Worm (Caenorhabditis elegans) whole organism, L1 larva: Measurements from ENCODE around the gene F21C10.7.

Experiments used
- C34B4.2 ChIP-seq: sonication (generic microtip); optimal IDR thresholded peaks from 2 replicates; lab custom pipeline; 2017; ENCODE audit warnings: mild to moderate bottlenecking, missing genetic modification characterization, missing compliant biosample characterization
- ceh-63 ChIP-seq: fragments of 200-800 bp; sonication (Bioruptor generic); optimal IDR thresholded peaks from 2 replicates; lab custom pipeline; 2018; ENCODE audit warnings: mild to moderate bottlenecking, missing genetic modification characterization, missing compliant biosample characterization
- ceh-90 ChIP-seq: sonication (generic microtip); optimal IDR thresholded peaks from 2 replicates; lab custom pipeline; 2016; ENCODE audit warnings: missing genetic modification characterization, missing compliant biosample characterization
- dpl-1 ChIP-seq, 3 experiments: fragments of 150-350 bp in 2 of 3; sonication (generic microtip) in 1 of 3; optimal IDR thresholded peaks; 2 replicates each; lab custom pipeline; 2014 to 2017; ENCODE audit warnings: missing biosample characterization in 3 of 3, missing genetic modification characterization in 3 of 3, missing genetic modification reagents in 3 of 3
- dsc-1 ChIP-seq: sonication (generic microtip); optimal IDR thresholded peaks from 2 replicates; lab custom pipeline; 2016; ENCODE audit warnings: mild to moderate bottlenecking, missing genetic modification characterization, missing compliant biosample characterization
- efl-1 ChIP-seq, 4 experiments: fragments of 150-350 bp; optimal IDR thresholded peaks in 3 of 4; peaks in 1 of 4; 1 replicate in 1 of 4; 2 replicates in 3 of 4; lab custom pipeline; 2014; ENCODE audit warnings: missing biosample characterization in 2 of 4, missing genetic modification characterization in 2 of 4, missing genetic modification reagents in 2 of 4
- egl-13 ChIP-seq: sonication (generic microtip); optimal IDR thresholded peaks from 2 replicates; lab custom pipeline; 2016; ENCODE audit warnings: missing genotype, missing genetic modification reagents, missing genetic modification characterization, missing compliant biosample characterization
- elt-2 ChIP-seq: sonication (generic microtip); optimal IDR thresholded peaks from 2 replicates; lab custom pipeline; 2016; ENCODE audit warnings: missing genetic modification characterization, mild to moderate bottlenecking, inconsistent platforms, missing compliant biosample characterization, missing genetic modification reagents
- elt-3 ChIP-seq, 6 experiments: fragments of 150-350 bp in 1 of 6; sonication (generic microtip); optimal IDR thresholded peaks; 2 replicates each; lab custom pipeline; 2017 to 2018; ENCODE audit warnings: missing biosample characterization in 6 of 6, missing genetic modification characterization in 6 of 6, inconsistent platforms in 1 of 6
- fkh-4 ChIP-seq: sonication (generic microtip); optimal IDR thresholded peaks from 2 replicates; lab custom pipeline; 2016; ENCODE audit warnings: missing compliant biosample characterization, missing genetic modification characterization, borderline replicate concordance
- grh-1 ChIP-seq: fragments of 200-800 bp; sonication (Bioruptor generic); IDR thresholded peaks from 2 replicates; pipeline ENCODE4 v1.3.6; 2022; ENCODE audit warnings: missing genetic modification reagents, missing genetic modification characterization, missing compliant biosample characterization
- hlh-17 ChIP-seq: fragments of 200-800 bp; sonication (Bioruptor generic); optimal IDR thresholded peaks from 2 replicates; lab custom pipeline; 2018; ENCODE audit warnings: missing genetic modification characterization, mild to moderate bottlenecking, missing compliant biosample characterization, moderate library complexity, borderline replicate concordance
- hpl-2 ChIP-seq: fragments of 150-350 bp; optimal IDR thresholded peaks from 2 replicates; lab custom pipeline; 2014; ENCODE audit warnings: missing biosample characterization, missing genetic modification reagents, missing genetic modification characterization
- lin-14 ChIP-seq: fragments of 200-800 bp; sonication (Bioruptor generic); optimal IDR thresholded peaks from 2 replicates; lab custom pipeline; 2018; ENCODE audit warnings: mild to moderate bottlenecking, missing genetic modification characterization, moderate library complexity, missing compliant biosample characterization
- lin-35 ChIP-seq, 2 experiments: fragments of 150-350 bp; optimal IDR thresholded peaks; 2 replicates each; lab custom pipeline; 2014; ENCODE audit warnings: missing biosample characterization in 2 of 2, missing genetic modification characterization in 2 of 2, missing genetic modification reagents in 2 of 2
- lin-39 ChIP-seq: fragments of 150-350 bp; optimal IDR thresholded peaks from 2 replicates; lab custom pipeline; 2014; ENCODE audit warnings: missing biosample characterization, missing genetic modification reagents, missing genetic modification characterization
- lsy-2 ChIP-seq, 2 experiments: fragments of 150-350 bp; optimal IDR thresholded peaks; 2 replicates each; lab custom pipeline; 2014; ENCODE audit warnings: missing biosample characterization in 2 of 2, missing genetic modification characterization in 2 of 2
- mdl-1 ChIP-seq, 2 experiments: fragments of 150-350 bp; optimal IDR thresholded peaks; 2 replicates each; lab custom pipeline; 2014 to 2017; ENCODE audit warnings: missing biosample characterization in 2 of 2, missing genetic modification characterization in 2 of 2, inconsistent platforms in 1 of 2
- mef-2 ChIP-seq: fragments of 150-350 bp; optimal IDR thresholded peaks from 2 replicates; lab custom pipeline; 2014; ENCODE audit warnings: missing biosample characterization, missing genetic modification characterization
- nhr-12 ChIP-seq: sonication (generic microtip); optimal IDR thresholded peaks from 2 replicates; lab custom pipeline; 2017; ENCODE audit warnings: missing biosample characterization, missing genetic modification characterization
- nhr-19 ChIP-seq: fragments of 200-800 bp; sonication (Bioruptor generic); conservative IDR thresholded peaks from 2 replicates; pipeline ENCODE4 v1.3.6; 2022; ENCODE audit warnings: missing genetic modification characterization, missing compliant biosample characterization
- nhr-20 ChIP-seq: sonication (generic microtip); optimal IDR thresholded peaks from 2 replicates; lab custom pipeline; 2016; ENCODE audit warnings: mild to moderate bottlenecking, missing genetic modification characterization, missing compliant biosample characterization
- nhr-28 ChIP-seq: fragments of 150-350 bp; optimal IDR thresholded peaks from 2 replicates; lab custom pipeline; 2014; ENCODE audit warnings: missing biosample characterization, missing genetic modification characterization
- nhr-47 ChIP-seq: sonication (generic microtip); optimal IDR thresholded peaks from 2 replicates; lab custom pipeline; 2016; ENCODE audit warnings: mild to moderate bottlenecking, missing genetic modification characterization, moderate library complexity, missing compliant biosample characterization
- nhr-76 ChIP-seq: sonication (generic microtip); optimal IDR thresholded peaks from 2 replicates; lab custom pipeline; 2017; ENCODE audit warnings: missing biosample characterization, missing genetic modification characterization
- nhr-77 ChIP-seq: fragments of 150-350 bp; optimal IDR thresholded peaks from 2 replicates; lab custom pipeline; 2014; ENCODE audit warnings: missing biosample characterization, missing genetic modification characterization
- nhr-85 ChIP-seq: sonication (generic microtip); peaks from one replicate; lab custom pipeline; 2016; ENCODE audit warnings: missing genetic modification characterization, inconsistent platforms, missing compliant biosample characterization
- pag-3 ChIP-seq: sonication (generic microtip); optimal IDR thresholded peaks from 2 replicates; lab custom pipeline; 2017; ENCODE audit warnings: missing genetic modification characterization, mild to moderate bottlenecking, missing compliant biosample characterization, antibody characterized with exemption, borderline replicate concordance; ENCODE audit not compliant: insufficient read depth
- pax-3 ChIP-seq: fragments of 200-800 bp; sonication (Bioruptor generic); optimal IDR thresholded peaks from 2 replicates; lab custom pipeline; 2018; ENCODE audit warnings: mild to moderate bottlenecking, missing genetic modification characterization, moderate library complexity, missing compliant biosample characterization
- rnt-1 ChIP-seq: sonication (generic microtip); optimal IDR thresholded peaks from 2 replicates; lab custom pipeline; 2016; ENCODE audit warnings: mild to moderate bottlenecking, missing genetic modification characterization, moderate library complexity, missing compliant biosample characterization
- skn-1 ChIP-seq: fragments of 150-350 bp; optimal IDR thresholded peaks from 2 replicates; lab custom pipeline; 2014; ENCODE audit warnings: missing biosample characterization, missing genetic modification characterization
- snu-23 ChIP-seq: sonication (generic microtip); optimal IDR thresholded peaks from 2 replicates; lab custom pipeline; 2016; ENCODE audit warnings: missing genetic modification characterization, missing compliant biosample characterization
- sptf-1 ChIP-seq: fragments of 150-350 bp; optimal IDR thresholded peaks from 2 replicates; lab custom pipeline; 2014; ENCODE audit warnings: missing biosample characterization, missing genetic modification characterization
- sup-37 ChIP-seq: fragments of 200-800 bp; sonication (Bioruptor generic); optimal IDR thresholded peaks from 2 replicates; lab custom pipeline; 2018; ENCODE audit warnings: mild to moderate bottlenecking, missing genetic modification characterization, missing compliant biosample characterization
- swsn-7 ChIP-seq: sonication (generic microtip); optimal IDR thresholded peaks from 2 replicates; lab custom pipeline; 2016; ENCODE audit warnings: missing genetic modification characterization, missing compliant biosample characterization
- tlp-1 ChIP-seq: fragments of 150-350 bp; optimal IDR thresholded peaks from 2 replicates; lab custom pipeline; 2014; ENCODE audit warnings: missing biosample characterization, missing genetic modification characterization
- unc-130 ChIP-seq: fragments of 150-350 bp; optimal IDR thresholded peaks from 2 replicates; lab custom pipeline; 2017; ENCODE audit warnings: missing biosample characterization, missing genetic modification characterization, inconsistent platforms
- unc-30 ChIP-seq: sonication (generic microtip); optimal IDR thresholded peaks from 2 replicates; lab custom pipeline; 2017; ENCODE audit warnings: missing biosample characterization, missing genetic modification characterization
- unc-62 ChIP-seq: fragments of 150-350 bp; optimal IDR thresholded peaks from 2 replicates; lab custom pipeline; 2014; ENCODE audit warnings: missing biosample characterization, missing genetic modification reagents, missing genetic modification characterization
- unc-86 ChIP-seq: sonication (generic microtip); optimal IDR thresholded peaks from 2 replicates; lab custom pipeline; 2016; ENCODE audit warnings: missing genetic modification characterization, missing compliant biosample characterization
- vab-15 ChIP-seq: sonication (generic microtip); optimal IDR thresholded peaks from 2 replicates; lab custom pipeline; 2017; ENCODE audit warnings: missing genotype, mild to moderate bottlenecking, missing genetic modification characterization, missing compliant biosample characterization

F21C10.7 gene

ce11 chrV:9094060-9094628 is 18.4 kb upstream of the F21C10.7 start (continued):
- no peak for TF ChIP-seq ceh-90 (tag; lab: Kevin White, UChicago)
- TF ChIP-seq unc-130 (tag; lab: Kevin White, UChicago): peak; percentile 95
- TF ChIP-seq nhr-76 (tag; lab: Kevin White, UChicago): no peak
- TF ChIP-seq snu-23: peak; percentile 89
- peak; percentile 47 for TF ChIP-seq pag-3
- peak in 1 of 2 experiments; percentile 18 for TF ChIP-seq efl-1 (optimal IDR thresholded peaks at IDR 0.05; lab: Kevin White, UChicago)
- peak in 1 of 2 experiments; percentile 93 for TF ChIP-seq efl-1 (GFP tag; optimal IDR thresholded peaks at IDR 0.05 in 1 of 2; lab: Kevin White, UChicago)
- TF ChIP-seq vab-15 (tag; lab: Kevin White, UChicago): no peak
- peak in 2 of 6 experiments; percentile 40 to 44 for TF ChIP-seq elt-3 (tag; optimal IDR thresholded peaks at IDR 0.05; lab: Kevin White, UChicago)
- peak in 2 of 3 experiments; percentile 17 to 31 for TF ChIP-seq dpl-1 (GFP tag; optimal IDR thresholded peaks at IDR 0.05; lab: Kevin White, UChicago)
- TF ChIP-seq rnt-1 (tag; lab: Kevin White, UChicago): peak; percentile 68
- no peak for TF ChIP-seq tlp-1
- TF ChIP-seq dsc-1 (tag; lab: Kevin White, UChicago): no peak
- peak; percentile 96 for TF ChIP-seq nhr-20 (tag; lab: Kevin White, UChicago)
- no peak for TF ChIP-seq unc-30 (tag; lab: Kevin White, UChicago)
- TF ChIP-seq swsn-7 (tag; lab: Kevin White, UChicago): peak; percentile 62
- TF ChIP-seq sup-37 (GFP tag; lab: Kevin White, UChicago): peak; percentile 33
- peak; percentile 95 for TF ChIP-seq nhr-85 (tag; lab: Kevin White, UChicago)
- peak; percentile 59 to 64 for TF ChIP-seq lsy-2 (tag; optimal IDR thresholded peaks at IDR 0.05; lab: Kevin White, UChicago)
- TF ChIP-seq nhr-47 (tag; lab: Kevin White, UChicago): peak; percentile 67
- peak; percentile 11 for TF ChIP-seq mef-2 (tag; lab: Kevin White, UChicago)
- TF ChIP-seq lin-14: peak; percentile 89
- TF ChIP-seq nhr-28 (tag; lab: Kevin White, UChicago): no peak
- TF ChIP-seq fkh-4: no peak
- TF ChIP-seq egl-13 (tag; lab: Kevin White, UChicago): peak; percentile 29
- no peak for TF ChIP-seq C34B4.2 (tag; lab: Kevin White, UChicago)
- no peak for TF ChIP-seq unc-62 (GFP tag; lab: Kevin White, UChicago)
- peak; percentile 35 for TF ChIP-seq lin-39 (tag; lab: Kevin White, UChicago)
- TF ChIP-seq elt-2 (tag; lab: Kevin White, UChicago): peak; percentile 82
- TF ChIP-seq, all 84 proteins: peak for 37

ce11 chrV:9094976-9095375 is 17.6 kb upstream of the F21C10.7 start:
- TF ChIP-seq nhr-77 (tag; lab: Kevin White, UChicago) (no peak), mdl-1 (tag; optimal IDR thresholded peaks at IDR 0.05; lab: Kevin White, UChicago) (no peak), ceh-63 (GFP tag; lab: Kevin White, UChicago) (no peak), nhr-12 (no peak), sptf-1 (tag; lab: Kevin White, UChicago) (no peak), mef-2 (tag; lab: Kevin White, UChicago) (no peak), unc-86 (tag; lab: Kevin White, UChicago) (no peak), hpl-2 (GFP tag; lab: Kevin White, UChicago) (no peak), nhr-19 (peak; percentile 80), pax-3 (tag; lab: Kevin White, UChicago) (no peak), rnt-1 (tag; lab: Kevin White, UChicago) (no peak), grh-1 (GFP tag; lab: Robert Waterston, UW) (no peak), lin-35 (GFP tag; optimal IDR thresholded peaks at IDR 0.05; lab: Kevin White, UChicago) (peak in 1 of 2 experiments; percentile 14), skn-1 (tag; lab: Kevin White, UChicago) (peak; percentile 20), hlh-17 (GFP tag; lab: Kevin White, UChicago) (no peak)
